Worm (Caenorhabditis elegans) whole organism, late embryonic: ENCODE data around the gene Y71H2AM.3.
"Not testable (repeated sequence)": the region's sequence is repeated elsewhere in the genome, so short reads cannot be mapped to it uniquely, and the experiment has no call there.

ENCODE experiments used
- F13H6.1 ChIP-seq: sonication (generic microtip); optimal IDR thresholded peaks from 2 replicates; lab custom pipeline; 2016; ENCODE audit warnings: missing genetic modification characterization, missing compliant biosample characterization
- K09A11.1 ChIP-seq: sonication (generic microtip); optimal IDR thresholded peaks from 2 replicates; lab custom pipeline; 2017; ENCODE audit warnings: antibody characterized with exemption, mild to moderate bottlenecking, missing genetic modification characterization, missing compliant biosample characterization; ENCODE audit not compliant: insufficient read depth
- ceh-18 ChIP-seq: sonication (generic microtip); optimal IDR thresholded peaks from 2 replicates; lab custom pipeline; 2016; ENCODE audit warnings: missing genetic modification characterization, missing compliant biosample characterization
- ceh-2 ChIP-seq: sonication (generic microtip); optimal IDR thresholded peaks from 2 replicates; lab custom pipeline; 2016; ENCODE audit warnings: missing genotype, missing genetic modification characterization, missing compliant biosample characterization
- ceh-22 ChIP-seq: sonication (generic microtip); optimal IDR thresholded peaks from 2 replicates; lab custom pipeline; 2017; ENCODE audit warnings: missing biosample characterization, missing genetic modification characterization
- ceh-48 ChIP-seq: sonication (generic microtip); optimal IDR thresholded peaks from 2 replicates; lab custom pipeline; 2016; ENCODE audit warnings: missing genetic modification characterization, inconsistent platforms, missing compliant biosample characterization
- dmd-4 ChIP-seq: sonication (generic microtip); optimal IDR thresholded peaks from 2 replicates; lab custom pipeline; 2016; ENCODE audit warnings: borderline replicate concordance, missing genetic modification characterization, missing compliant biosample characterization
- dve-1 ChIP-seq: sonication (generic microtip); optimal IDR thresholded peaks from 2 replicates; lab custom pipeline; 2017; ENCODE audit warnings: antibody characterized with exemption, mild to moderate bottlenecking, missing genetic modification characterization, missing compliant biosample characterization
- elt-4 ChIP-seq: sonication (generic microtip); optimal IDR thresholded peaks from 2 replicates; lab custom pipeline; 2016; ENCODE audit warnings: missing genetic modification characterization, missing compliant biosample characterization
- fkh-10 ChIP-seq: fragments of 150-350 bp; optimal IDR thresholded peaks from 2 replicates; lab custom pipeline; 2014; ENCODE audit warnings: missing biosample characterization, missing genetic modification reagents, missing genetic modification characterization
- fkh-6 ChIP-seq: sonication (generic microtip); optimal IDR thresholded peaks from 2 replicates; lab custom pipeline; 2016; ENCODE audit warnings: missing genetic modification characterization, missing compliant biosample characterization
- gmeb-2 ChIP-seq: sonication (generic microtip); optimal IDR thresholded peaks from 2 replicates; lab custom pipeline; 2016; ENCODE audit warnings: missing genetic modification characterization, inconsistent platforms, missing compliant biosample characterization
- hlh-15 ChIP-seq: sonication (generic microtip); optimal IDR thresholded peaks from 2 replicates; lab custom pipeline; 2016; ENCODE audit warnings: missing genetic modification characterization, missing compliant biosample characterization
- hlh-6 ChIP-seq: sonication (generic microtip); optimal IDR thresholded peaks from 2 replicates; lab custom pipeline; 2016; ENCODE audit warnings: missing genotype, missing genetic modification characterization, missing compliant biosample characterization
- lim-6 ChIP-seq: sonication (generic microtip); optimal IDR thresholded peaks from 2 replicates; lab custom pipeline; 2016; ENCODE audit warnings: missing genetic modification characterization, missing compliant biosample characterization
- madf-2 ChIP-seq: sonication (generic microtip); optimal IDR thresholded peaks from 2 replicates; lab custom pipeline; 2017; ENCODE audit warnings: missing genetic modification characterization, missing compliant biosample characterization
- nfya-1 ChIP-seq: sonication (generic microtip); optimal IDR thresholded peaks from 2 replicates; lab custom pipeline; 2017; ENCODE audit warnings: missing genetic modification characterization, mild to moderate bottlenecking, missing compliant biosample characterization, antibody characterized with exemption, moderate library complexity
- nhr-11 ChIP-seq: fragments of 150-350 bp; optimal IDR thresholded peaks from 2 replicates; lab custom pipeline; 2014; ENCODE audit warnings: missing biosample characterization, missing genetic modification characterization
- npax-4 ChIP-seq: sonication (generic microtip); optimal IDR thresholded peaks from 2 replicates; lab custom pipeline; 2016; ENCODE audit warnings: missing genetic modification characterization, missing compliant biosample characterization
- pat-9 ChIP-seq: fragments of 200-800 bp; sonication (Bioruptor generic); optimal IDR thresholded peaks from 2 replicates; lab custom pipeline; 2018; ENCODE audit warnings: mild to moderate bottlenecking, missing genetic modification characterization, moderate library complexity, missing compliant biosample characterization
- pax-1 ChIP-seq: fragments of 150-350 bp; optimal IDR thresholded peaks from 2 replicates; lab custom pipeline; 2014; ENCODE audit warnings: missing biosample characterization, missing genetic modification characterization
- pha-2 ChIP-seq: sonication (generic microtip); optimal IDR thresholded peaks from 2 replicates; lab custom pipeline; 2017; ENCODE audit warnings: mild to moderate bottlenecking, missing genetic modification characterization, missing compliant biosample characterization
- pha-4 ChIP-seq: fragments of 150-350 bp; optimal IDR thresholded peaks from 2 replicates; lab custom pipeline; 2018; ENCODE audit warnings: missing biosample characterization, missing genetic modification reagents, missing genetic modification characterization
- rnt-1 ChIP-seq: sonication (generic microtip); optimal IDR thresholded peaks from 2 replicates; lab custom pipeline; 2016; ENCODE audit warnings: missing genetic modification characterization, missing compliant biosample characterization
- tbx-2 ChIP-seq: sonication (generic microtip); optimal IDR thresholded peaks from 2 replicates; lab custom pipeline; 2016; ENCODE audit warnings: missing genetic modification characterization, missing compliant biosample characterization
- tbx-7 ChIP-seq: sonication (generic microtip); optimal IDR thresholded peaks from 2 replicates; lab custom pipeline; 2016; ENCODE audit warnings: missing genotype, missing genetic modification characterization, missing compliant biosample characterization
- ttx-3 ChIP-seq: sonication (generic microtip); optimal IDR thresholded peaks from 2 replicates; lab custom pipeline; 2016; ENCODE audit warnings: missing genetic modification reagents, missing genetic modification characterization, missing compliant biosample characterization
- unc-3 ChIP-seq, 2 experiments: fragments of 200-800 bp in 1 of 2; sonication (Bioruptor generic) in 1 of 2; sonication (generic microtip) in 1 of 2; conservative IDR thresholded peaks in 1 of 2; optimal IDR thresholded peaks in 1 of 2; 2 replicates each; pipeline versions ENCODE4 v1.3.6 to Lab custom; 2016 to 2022; ENCODE audit warnings: missing compliant biosample characterization in 2 of 2, missing genetic modification characterization in 2 of 2, missing genetic modification reagents in 1 of 2
- unc-86 ChIP-seq: sonication (generic microtip); optimal IDR thresholded peaks from 2 replicates; lab custom pipeline; 2016; ENCODE audit warnings: missing genetic modification characterization, missing compliant biosample characterization
- zip-5 ChIP-seq: sonication (generic microtip); optimal IDR thresholded peaks from 2 replicates; lab custom pipeline; 2016; ENCODE audit warnings: missing genetic modification characterization, missing compliant biosample characterization

The Y71H2AM.3 gene

ce11 chrIII:2846747-2847146 lies 41.5 kb downstream of the Y71H2AM.3 start, which contains the start of gene H34I24.1:
TSS of gene H34I24.1 (plus strand) at chrIII:2847047.
- not testable (repeated sequence) for TF ChIP-seq unc-3 (GFP tag; conservative IDR thresholded peaks at IDR 0.05; lab: Robert Waterston, UW); unc-3 (tag; optimal IDR thresholded peaks at IDR 0.05; lab: Kevin White, UChicago); K09A11.1 (tag; lab: Kevin White, UChicago); tbx-7 (tag; lab: Kevin White, UChicago)

DNA sequence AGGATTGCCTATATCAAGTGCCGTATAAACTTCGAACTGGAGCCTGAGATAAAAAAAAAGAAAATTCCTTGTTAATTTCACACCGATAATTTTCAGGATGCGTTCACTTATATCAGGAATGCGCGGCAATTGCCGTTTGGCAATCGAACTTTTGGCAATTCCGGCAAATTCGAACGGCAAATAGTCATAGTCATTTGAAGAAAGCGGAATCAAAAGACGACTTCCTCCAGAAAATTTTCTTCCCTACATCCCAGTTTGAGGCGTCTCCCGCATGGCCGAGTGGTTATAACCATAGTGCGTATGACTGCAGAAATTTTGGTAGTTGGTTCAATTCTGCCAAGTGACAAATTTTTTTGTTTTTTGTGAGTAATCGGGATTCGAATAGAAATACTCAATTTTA lies 50.7 kb downstream of the Y71H2AM.3 start, which contains the start of gene F56F11.4:
F56F11.4 (plus strand) TSS at position 301 of the 400 bp plus-strand sequence.
- no peak for TF ChIP-seq nfya-1 (tag; lab: Kevin White, UChicago)
- TF ChIP-seq F13H6.1 = no peak
- TF ChIP-seq zip-5 (tag; lab: Kevin White, UChicago) = no peak
- TF ChIP-seq ceh-48 (tag; lab: Kevin White, UChicago) = no peak
- TF ChIP-seq fkh-6 (tag; lab: Kevin White, UChicago) = no peak
- no peak for TF ChIP-seq tbx-2 (tag; lab: Kevin White, UChicago)
- TF ChIP-seq ceh-2 (tag; lab: Kevin White, UChicago) = no peak
- TF ChIP-seq hlh-15 (tag; lab: Kevin White, UChicago) = no peak
- TF ChIP-seq pat-9 (tag; lab: Kevin White, UChicago) = no peak
- TF ChIP-seq nhr-11 = no peak
- TF ChIP-seq gmeb-2 (tag; lab: Kevin White, UChicago) = no peak
- no peak for TF ChIP-seq pha-4 (tag; lab: Kevin White, UChicago)
- no peak for TF ChIP-seq lim-6 (tag; lab: Kevin White, UChicago)
- no peak for TF ChIP-seq pha-2 (tag; lab: Kevin White, UChicago)
- no peak for TF ChIP-seq ttx-3
- no peak for TF ChIP-seq npax-4 (tag; lab: Kevin White, UChicago)
- no peak for TF ChIP-seq hlh-6
- TF ChIP-seq, all 69 proteins: peak for 0

ce11 chrIII:2858334-2858733 lies 53.1 kb downstream of the Y71H2AM.3 start:
- TF ChIP-seq rnt-1 (tag; lab: Kevin White, UChicago) (no peak), dmd-4 (no peak), elt-4 (tag; lab: Kevin White, UChicago) (no peak), madf-2 (tag; lab: Kevin White, UChicago) (no peak), unc-3 (GFP tag; conservative IDR thresholded peaks at IDR 0.05; lab: Robert Waterston, UW) (no peak), unc-3 (tag; optimal IDR thresholded peaks at IDR 0.05; lab: Kevin White, UChicago) (no peak), dve-1 (tag; lab: Kevin White, UChicago) (no peak), ceh-18 (tag; lab: Kevin White, UChicago) (no peak), hlh-6 (no peak), unc-86 (tag; lab: Kevin White, UChicago) (no peak), fkh-10 (GFP tag; lab: Kevin White, UChicago) (no peak), pax-1 (tag; lab: Kevin White, UChicago) (no peak), ceh-22 (tag; lab: Kevin White, UChicago) (no peak)
